Worm (Caenorhabditis elegans) whole organism, late embryonic: ENCODE measurements around the gene lars-1.
A peak's percentile ranks its signal among the peaks of the same experiment; 100 is the strongest.

Experiments used
- C08G9.2 ChIP-seq: sonication (generic microtip); optimal IDR thresholded peaks from 2 replicates; lab custom pipeline; 2016; ENCODE audit warnings: mild to moderate bottlenecking, missing genetic modification characterization, moderate library complexity, missing compliant biosample characterization
- F13H6.1 ChIP-seq: sonication (generic microtip); optimal IDR thresholded peaks from 2 replicates; lab custom pipeline; 2016; ENCODE audit warnings: missing genetic modification characterization, missing compliant biosample characterization
- K09A11.1 ChIP-seq: sonication (generic microtip); optimal IDR thresholded peaks from 2 replicates; lab custom pipeline; 2017; ENCODE audit warnings: antibody characterized with exemption, mild to moderate bottlenecking, missing genetic modification characterization, missing compliant biosample characterization; ENCODE audit not compliant: insufficient read depth
- T23F11.4 ChIP-seq: fragments of 200-800 bp; sonication (Bioruptor generic); optimal IDR thresholded peaks from 2 replicates; lab custom pipeline; 2018; ENCODE audit warnings: mild to moderate bottlenecking, missing genetic modification characterization, missing compliant biosample characterization
- Y22D7AL.16 ChIP-seq: sonication (generic microtip); optimal IDR thresholded peaks from 2 replicates; lab custom pipeline; 2016; ENCODE audit warnings: missing genetic modification characterization, missing compliant biosample characterization
- ahr-1 ChIP-seq: sonication (generic microtip); optimal IDR thresholded peaks from 2 replicates; lab custom pipeline; 2016; ENCODE audit warnings: missing genetic modification characterization, missing compliant biosample characterization
- ama-1 ChIP-seq: fragments of 150-350 bp; optimal IDR thresholded peaks from 2 replicates; lab custom pipeline; 2014
- ceh-14 ChIP-seq: sonication (generic microtip); optimal IDR thresholded peaks from 2 replicates; lab custom pipeline; 2016; ENCODE audit warnings: missing genotype, missing genetic modification characterization, missing compliant biosample characterization
- ceh-18 ChIP-seq: sonication (generic microtip); optimal IDR thresholded peaks from 2 replicates; lab custom pipeline; 2016; ENCODE audit warnings: missing genetic modification characterization, missing compliant biosample characterization
- ceh-2 ChIP-seq: sonication (generic microtip); optimal IDR thresholded peaks from 2 replicates; lab custom pipeline; 2016; ENCODE audit warnings: missing genotype, missing genetic modification characterization, missing compliant biosample characterization
- ceh-24 ChIP-seq: sonication (generic microtip); optimal IDR thresholded peaks from 2 replicates; lab custom pipeline; 2016; ENCODE audit warnings: mild to moderate bottlenecking, missing genetic modification characterization, missing compliant biosample characterization
- ceh-30 ChIP-seq: fragments of 150-350 bp; optimal IDR thresholded peaks from 2 replicates; lab custom pipeline; 2014; ENCODE audit warnings: missing biosample characterization, missing genetic modification characterization
- ceh-31 ChIP-seq: sonication (generic microtip); optimal IDR thresholded peaks from 2 replicates; lab custom pipeline; 2016; ENCODE audit warnings: missing genetic modification characterization, missing compliant biosample characterization
- ceh-48 ChIP-seq: sonication (generic microtip); optimal IDR thresholded peaks from 2 replicates; lab custom pipeline; 2016; ENCODE audit warnings: missing genetic modification characterization, inconsistent platforms, missing compliant biosample characterization
- ceh-6 ChIP-seq: fragments of 200-800 bp; sonication (Bioruptor generic); optimal IDR thresholded peaks from 2 replicates; lab custom pipeline; 2018; ENCODE audit warnings: mild to moderate bottlenecking, missing genetic modification characterization, missing compliant biosample characterization
- che-1 ChIP-seq: sonication (generic microtip); optimal IDR thresholded peaks from 2 replicates; lab custom pipeline; 2016; ENCODE audit warnings: mild to moderate bottlenecking, missing genetic modification characterization, missing compliant biosample characterization
- dmd-4 ChIP-seq: sonication (generic microtip); optimal IDR thresholded peaks from 2 replicates; lab custom pipeline; 2016; ENCODE audit warnings: borderline replicate concordance, missing genetic modification characterization, missing compliant biosample characterization
- dve-1 ChIP-seq: sonication (generic microtip); optimal IDR thresholded peaks from 2 replicates; lab custom pipeline; 2017; ENCODE audit warnings: antibody characterized with exemption, mild to moderate bottlenecking, missing genetic modification characterization, missing compliant biosample characterization
- elt-4 ChIP-seq: sonication (generic microtip); optimal IDR thresholded peaks from 2 replicates; lab custom pipeline; 2016; ENCODE audit warnings: missing genetic modification characterization, missing compliant biosample characterization
- eyg-1 ChIP-seq: sonication (generic microtip); optimal IDR thresholded peaks from 2 replicates; lab custom pipeline; 2016; ENCODE audit warnings: missing genotype, missing genetic modification characterization, missing compliant biosample characterization
- fax-1 ChIP-seq: sonication (generic microtip); optimal IDR thresholded peaks from 2 replicates; lab custom pipeline; 2016; ENCODE audit warnings: missing genotype, missing genetic modification characterization, missing compliant biosample characterization
- fkh-10 ChIP-seq: fragments of 150-350 bp; optimal IDR thresholded peaks from 2 replicates; lab custom pipeline; 2014; ENCODE audit warnings: missing biosample characterization, missing genetic modification reagents, missing genetic modification characterization
- hlh-15 ChIP-seq: sonication (generic microtip); optimal IDR thresholded peaks from 2 replicates; lab custom pipeline; 2016; ENCODE audit warnings: missing genetic modification characterization, missing compliant biosample characterization
- hlh-30 ChIP-seq: sonication (generic microtip); optimal IDR thresholded peaks from 2 replicates; lab custom pipeline; 2017; ENCODE audit warnings: antibody characterized with exemption, missing genetic modification characterization, missing compliant biosample characterization; ENCODE audit not compliant: insufficient read depth
- hlh-6 ChIP-seq: sonication (generic microtip); optimal IDR thresholded peaks from 2 replicates; lab custom pipeline; 2016; ENCODE audit warnings: missing genotype, missing genetic modification characterization, missing compliant biosample characterization
- lim-6 ChIP-seq: sonication (generic microtip); optimal IDR thresholded peaks from 2 replicates; lab custom pipeline; 2016; ENCODE audit warnings: missing genetic modification characterization, missing compliant biosample characterization
- lin-11 ChIP-seq: fragments of 200-800 bp; sonication (Bioruptor generic); optimal IDR thresholded peaks from 2 replicates; lab custom pipeline; 2018; ENCODE audit warnings: mild to moderate bottlenecking, missing genetic modification characterization, missing compliant biosample characterization
- mec-3 ChIP-seq: sonication (generic microtip); optimal IDR thresholded peaks from 2 replicates; lab custom pipeline; 2016; ENCODE audit warnings: borderline replicate concordance, missing genetic modification characterization, missing compliant biosample characterization
- odd-2 ChIP-seq: sonication (generic microtip); optimal IDR thresholded peaks from 2 replicates; lab custom pipeline; 2017; ENCODE audit warnings: antibody characterized with exemption, mild to moderate bottlenecking, missing genetic modification characterization, missing compliant biosample characterization
- pag-3 ChIP-seq: sonication (generic microtip); optimal IDR thresholded peaks from 2 replicates; lab custom pipeline; 2016; ENCODE audit warnings: missing compliant biosample characterization, missing genetic modification characterization, borderline replicate concordance
- pat-9 ChIP-seq: fragments of 200-800 bp; sonication (Bioruptor generic); optimal IDR thresholded peaks from 2 replicates; lab custom pipeline; 2018; ENCODE audit warnings: mild to moderate bottlenecking, missing genetic modification characterization, moderate library complexity, missing compliant biosample characterization
- pax-1 ChIP-seq: fragments of 150-350 bp; optimal IDR thresholded peaks from 2 replicates; lab custom pipeline; 2014; ENCODE audit warnings: missing biosample characterization, missing genetic modification characterization
- pha-2 ChIP-seq: sonication (generic microtip); optimal IDR thresholded peaks from 2 replicates; lab custom pipeline; 2017; ENCODE audit warnings: mild to moderate bottlenecking, missing genetic modification characterization, missing compliant biosample characterization
- pqm-1 ChIP-seq: sonication (generic microtip); optimal IDR thresholded peaks from 2 replicates; lab custom pipeline; 2016; ENCODE audit warnings: missing genetic modification characterization, missing compliant biosample characterization
- pros-1 ChIP-seq: fragments of 150-350 bp; optimal IDR thresholded peaks from 2 replicates; lab custom pipeline; 2014; ENCODE audit warnings: missing biosample characterization, missing genetic modification reagents, missing genetic modification characterization
- ref-2 ChIP-seq: sonication (generic microtip); optimal IDR thresholded peaks from 2 replicates; lab custom pipeline; 2016; ENCODE audit warnings: missing genetic modification characterization, missing compliant biosample characterization
- sdc-2 ChIP-seq: sonication (generic microtip); optimal IDR thresholded peaks from 2 replicates; lab custom pipeline; 2016; ENCODE audit warnings: missing genotype, missing genetic modification characterization, missing compliant biosample characterization
- sox-4 ChIP-seq: sonication (generic microtip); optimal IDR thresholded peaks from 2 replicates; lab custom pipeline; 2017; ENCODE audit warnings: mild to moderate bottlenecking, missing genetic modification characterization, inconsistent platforms, missing compliant biosample characterization
- tbx-7 ChIP-seq: sonication (generic microtip); optimal IDR thresholded peaks from 2 replicates; lab custom pipeline; 2016; ENCODE audit warnings: missing genotype, missing genetic modification characterization, missing compliant biosample characterization
- unc-3 ChIP-seq, 2 experiments: fragments of 200-800 bp in 1 of 2; sonication (Bioruptor generic) in 1 of 2; sonication (generic microtip) in 1 of 2; conservative IDR thresholded peaks in 1 of 2; optimal IDR thresholded peaks in 1 of 2; 2 replicates each; pipeline versions ENCODE4 v1.3.6 to Lab custom; 2016 to 2022; ENCODE audit warnings: missing compliant biosample characterization in 2 of 2, missing genetic modification characterization in 2 of 2, missing genetic modification reagents in 1 of 2
- unc-42 ChIP-seq: sonication (generic microtip); optimal IDR thresholded peaks from 2 replicates; lab custom pipeline; 2016; ENCODE audit warnings: missing genotype, missing genetic modification characterization, missing compliant biosample characterization
- unc-55 ChIP-seq: sonication (generic microtip); optimal IDR thresholded peaks from 2 replicates; lab custom pipeline; 2017; ENCODE audit warnings: missing biosample characterization, missing genetic modification reagents, missing genetic modification characterization
- zip-5 ChIP-seq: sonication (generic microtip); optimal IDR thresholded peaks from 2 replicates; lab custom pipeline; 2016; ENCODE audit warnings: missing genetic modification characterization, missing compliant biosample characterization
- ztf-16 ChIP-seq: sonication (generic microtip); optimal IDR thresholded peaks from 2 replicates; lab custom pipeline; 2017; ENCODE audit warnings: missing genetic modification characterization, missing compliant biosample characterization

lars-1 gene

ce11 chrIII:4204964-4205363 lies 18.4 kb upstream of the lars-1 start (continued):
- no peak for TF ChIP-seq eyg-1 (tag; lab: Kevin White, UChicago)

ce11 chrIII:4204072-4204471 lies 17.5 kb upstream of the lars-1 start, which contains the start of the genes pelo-1 and R74.7:
Gene pelo-1, minus strand, starts transcription at chrIII:4204222.
Gene R74.7, plus strand, starts transcription at chrIII:4204429.
- no peak for TF ChIP-seq ceh-2
- no peak for TF ChIP-seq Y22D7AL.16 (tag; lab: Kevin White, UChicago)
- TF ChIP-seq ceh-30 (tag; lab: Kevin White, UChicago) = no peak
- TF ChIP-seq F13H6.1 (tag; lab: Kevin White, UChicago) = no peak
- TF ChIP-seq unc-55 (GFP tag; lab: Kevin White, UChicago) = no peak
- no peak for TF ChIP-seq pha-2 (tag; lab: Kevin White, UChicago)
- no peak for TF ChIP-seq dve-1 (tag; lab: Kevin White, UChicago)
- no peak for TF ChIP-seq ahr-1 (tag; lab: Kevin White, UChicago)
- no peak for TF ChIP-seq odd-2 (tag; lab: Kevin White, UChicago)
- no peak for TF ChIP-seq K09A11.1
- TF ChIP-seq fax-1 = no peak
- TF ChIP-seq pqm-1 = no peak

- no peak for TF ChIP-seq F13H6.1 (tag; lab: Kevin White, UChicago)
- TF ChIP-seq pros-1 (tag; lab: Kevin White, UChicago) = no peak
- no peak for TF ChIP-seq sox-4 (tag; lab: Kevin White, UChicago)
- no peak for TF ChIP-seq sdc-2 (tag; lab: Kevin White, UChicago)
- no peak for TF ChIP-seq dmd-4 (tag; lab: Kevin White, UChicago)
- TF ChIP-seq hlh-30 = no peak
Measured at ce11 chrIII:4196988-4197384, 10.4 kb upstream of the lars-1 start, which contains the start of gene asd-1. Gene asd-1, plus strand, starts transcription at chrIII:4197285.

- peak; percentile 75 for TF ChIP-seq zip-5
- no peak for TF ChIP-seq ceh-6 (GFP tag; lab: Kevin White, UChicago)
- peak; percentile 85 for TF ChIP-seq ceh-2
- peak; percentile 53 for TF ChIP-seq ceh-18 (tag; lab: Kevin White, UChicago)
- peak; percentile 89 for TF ChIP-seq C08G9.2 (tag; lab: Kevin White, UChicago)
- no peak for TF ChIP-seq pat-9
- TF ChIP-seq lim-6 (tag; lab: Kevin White, UChicago) = peak; percentile 61
- no peak for TF ChIP-seq unc-3 (GFP tag; conservative IDR thresholded peaks at IDR 0.05; lab: Robert Waterston, UW)
- TF ChIP-seq unc-3 (tag; optimal IDR thresholded peaks at IDR 0.05; lab: Kevin White, UChicago) = no peak
- peak; percentile 93 for TF ChIP-seq hlh-30
- TF ChIP-seq ztf-16 (tag; lab: Kevin White, UChicago) = no peak
- TF ChIP-seq hlh-6 (tag; lab: Kevin White, UChicago) = no peak
- TF ChIP-seq tbx-7 = peak; percentile 69
- TF ChIP-seq mec-3 (tag; lab: Kevin White, UChicago) = peak; percentile 78
- TF ChIP-seq ceh-14 (tag; lab: Kevin White, UChicago) = peak; percentile 19
- peak; percentile 89 for TF ChIP-seq ceh-31
- TF ChIP-seq ceh-48 (tag; lab: Kevin White, UChicago) = no peak
- TF ChIP-seq ceh-30 (tag; lab: Kevin White, UChicago) = no peak
- TF ChIP-seq pros-1 (tag; lab: Kevin White, UChicago) = no peak
- TF ChIP-seq eyg-1 (tag; lab: Kevin White, UChicago) = no peak
- TF ChIP-seq T23F11.4 (GFP tag; lab: Kevin White, UChicago) = no peak
- no peak for TF ChIP-seq hlh-15 (tag; lab: Kevin White, UChicago)
- TF ChIP-seq sox-4 (tag; lab: Kevin White, UChicago) = no peak
- TF ChIP-seq elt-4 (tag; lab: Kevin White, UChicago) = no peak
- no peak for TF ChIP-seq fkh-10 (GFP tag; lab: Kevin White, UChicago)
- peak; percentile 31 for TF ChIP-seq pax-1 (tag; lab: Kevin White, UChicago)
- no peak for TF ChIP-seq pag-3
- TF ChIP-seq Y22D7AL.16 (tag; lab: Kevin White, UChicago) = no peak
- peak; percentile 51 for TF ChIP-seq ref-2 (tag; lab: Kevin White, UChicago)
- TF ChIP-seq lin-11 = no peak
- TF ChIP-seq ama-1 = no peak
- peak; percentile 51 for TF ChIP-seq unc-55 (GFP tag; lab: Kevin White, UChicago)
- no peak for TF ChIP-seq ceh-24 (tag; lab: Kevin White, UChicago)
- no peak for TF ChIP-seq pqm-1
- no peak for TF ChIP-seq che-1 (tag; lab: Kevin White, UChicago)
- peak; percentile 47 for TF ChIP-seq unc-42 (tag; lab: Kevin White, UChicago)
Measured at ce11 chrIII:4196301-4196987, 9.8 kb upstream of the lars-1 start.
